Fruit fly (Drosophila melanogaster) whole organism, embryonic: ENCODE measurements around the gene RpL27A.

Experiments
- Aef1 ChIP-seq: fragments of 200-800 bp; sonication (Bioruptor generic); IDR thresholded peaks from 3 replicates; pipeline ENCODE4 v1.3.6; 2022; ENCODE audit warnings: missing biosample characterization, missing genetic modification characterization
- Bgb ChIP-seq: fragments of 200-800 bp; sonication (Bioruptor generic); IDR thresholded peaks from 2 replicates; pipeline ENCODE4 v1.3.6; 2022; ENCODE audit warnings: missing biosample characterization, missing genetic modification characterization; ENCODE audit not compliant: partially characterized antibody
- Bteb2 ChIP-seq: fragments of 200-800 bp; sonication (Bioruptor generic); optimal IDR thresholded peaks from 2 replicates; lab custom pipeline; 2016; ENCODE audit warnings: missing biosample characterization, missing genetic modification characterization
- CG10431 ChIP-seq: fragments of 200-800 bp; sonication (Bioruptor generic); optimal IDR thresholded peaks from 3 replicates; lab custom pipeline; 2018; ENCODE audit warnings: missing biosample characterization, mild to moderate bottlenecking, missing genetic modification characterization
- CG11695 ChIP-seq: fragments of 200-800 bp; sonication (Bioruptor generic); IDR thresholded peaks from 3 replicates; pipeline ENCODE4 v1.3.6; 2022; ENCODE audit warnings: missing biosample characterization, missing genetic modification characterization
- CG12104 ChIP-seq: fragments of 200-800 bp; sonication (Bioruptor generic); optimal IDR thresholded peaks from 3 replicates; lab custom pipeline; 2016; ENCODE audit warnings: missing biosample characterization, missing genetic modification characterization
- CG12219 ChIP-seq: fragments of 200-800 bp; sonication (Bioruptor generic); optimal IDR thresholded peaks from 3 replicates; lab custom pipeline; 2018; ENCODE audit warnings: missing biosample characterization, mild to moderate bottlenecking, missing genetic modification characterization
- CG13287 ChIP-seq: fragments of 200-800 bp; sonication (Bioruptor generic); IDR thresholded peaks from 2 replicates; pipeline ENCODE4 v1.3.6; 2022; ENCODE audit warnings: missing biosample characterization, missing genetic modification characterization; ENCODE audit not compliant: partially characterized antibody
- CG14710 ChIP-seq: fragments of 200-800 bp; sonication (Bioruptor generic); optimal IDR thresholded peaks from 3 replicates; lab custom pipeline; 2019; ENCODE audit warnings: missing biosample characterization, mild to moderate bottlenecking, missing genetic modification characterization, moderate library complexity
- CG15601 ChIP-seq: fragments of 200-800 bp; sonication (Bioruptor generic); optimal IDR thresholded peaks from 3 replicates; lab custom pipeline; 2019; ENCODE audit warnings: missing biosample characterization, mild to moderate bottlenecking, missing genetic modification characterization, moderate library complexity
- CG17385 ChIP-seq: fragments of 200-800 bp; sonication (Bioruptor generic); optimal IDR thresholded peaks from 3 replicates; lab custom pipeline; 2018; ENCODE audit warnings: missing biosample characterization, mild to moderate bottlenecking, missing genetic modification characterization
- CG17568 ChIP-seq: fragments of 200-800 bp; sonication (Bioruptor generic); optimal IDR thresholded peaks from 2 replicates; lab custom pipeline; 2018; ENCODE audit warnings: missing biosample characterization, mild to moderate bottlenecking, missing genetic modification characterization, moderate library complexity
- CG18262 ChIP-seq: fragments of 200-800 bp; optimal IDR thresholded peaks from 3 replicates; lab custom pipeline; 2019; ENCODE audit warnings: missing biosample characterization, mild to moderate bottlenecking, missing genetic modification characterization, moderate library complexity
- CG18599 ChIP-seq: fragments of 200-800 bp; sonication (Bioruptor generic); optimal IDR thresholded peaks from 3 replicates; lab custom pipeline; 2017; ENCODE audit warnings: missing biosample characterization, missing genetic modification characterization, mild to moderate bottlenecking, moderate library complexity, missing genetic modification reagents
- CG2116 ChIP-seq: fragments of 200-800 bp; sonication (Bioruptor generic); optimal IDR thresholded peaks from 3 replicates; lab custom pipeline; 2018; ENCODE audit warnings: missing biosample characterization, mild to moderate bottlenecking, missing genetic modification characterization
- CG2120 ChIP-seq: fragments of 200-800 bp; sonication (Bioruptor generic); optimal IDR thresholded peaks from 3 replicates; lab custom pipeline; 2016; ENCODE audit warnings: missing biosample characterization, missing genetic modification characterization
- CG2129 ChIP-seq: fragments of 200-800 bp; sonication (Bioruptor generic); IDR thresholded peaks from 2 replicates; pipeline ENCODE4 v1.3.6; 2022; ENCODE audit warnings: missing biosample characterization, missing genetic modification characterization; ENCODE audit not compliant: partially characterized antibody
- CG33213 ChIP-seq: fragments of 200-800 bp; sonication (Bioruptor generic); optimal IDR thresholded peaks from 3 replicates; lab custom pipeline; 2016; ENCODE audit warnings: missing biosample characterization, missing genetic modification characterization
- CG34224 ChIP-seq: fragments of 200-800 bp; sonication (Bioruptor generic); IDR thresholded peaks from 3 replicates; pipeline ENCODE4 v1.3.6; 2022; ENCODE audit warnings: missing biosample characterization, missing genetic modification characterization; ENCODE audit not compliant: partially characterized antibody
- CG34422 ChIP-seq: fragments of 200-800 bp; sonication (Bioruptor generic); IDR thresholded peaks from 3 replicates; pipeline ENCODE4 v1.3.6; 2022; ENCODE audit warnings: missing biosample characterization, missing genetic modification characterization
- CG6175 ChIP-seq: fragments of 200-800 bp; sonication (Bioruptor generic); IDR thresholded peaks from 3 replicates; pipeline ENCODE4 v1.3.6; 2022; ENCODE audit warnings: missing biosample characterization, missing genetic modification characterization
- CG8478 ChIP-seq: fragments of >200 bp; optimal IDR thresholded peaks from 2 replicates; lab custom pipeline; 2018
- CG9437 ChIP-seq: fragments of 200-800 bp; sonication (Bioruptor generic); optimal IDR thresholded peaks from 2 replicates; lab custom pipeline; 2018; ENCODE audit warnings: missing biosample characterization, mild to moderate bottlenecking, missing genetic modification characterization
- HLHmδ ChIP-seq: fragments of 200-800 bp; sonication (Bioruptor generic); optimal IDR thresholded peaks from 2 replicates; lab custom pipeline; 2018; ENCODE audit warnings: missing biosample characterization, mild to moderate bottlenecking, missing genetic modification characterization, moderate library complexity
- Lhr ChIP-seq: fragments of 200-800 bp; sonication (Bioruptor generic); optimal IDR thresholded peaks from 3 replicates; lab custom pipeline; 2017; ENCODE audit warnings: mild to moderate bottlenecking, missing biosample characterization, missing genetic modification reagents, missing genetic modification characterization
- Lpt ChIP-seq: fragments of >200 bp; optimal IDR thresholded peaks from 2 replicates; lab custom pipeline; 2018; ENCODE audit warnings: missing biosample characterization, missing genetic modification characterization
- Nf-YA ChIP-seq: fragments of 200-800 bp; sonication (Bioruptor generic); IDR thresholded peaks from 2 replicates; pipeline ENCODE4 v1.3.6; 2022; ENCODE audit warnings: missing biosample characterization, missing genetic modification characterization
- Nf-YC ChIP-seq: fragments of 200-800 bp; optimal IDR thresholded peaks from 3 replicates; lab custom pipeline; 2019; ENCODE audit warnings: missing biosample characterization, mild to moderate bottlenecking, missing genetic modification characterization, moderate library complexity
- NfI ChIP-seq: fragments of 200-800 bp; sonication (Bioruptor generic); optimal IDR thresholded peaks from 3 replicates; lab custom pipeline; 2018; ENCODE audit warnings: missing biosample characterization, mild to moderate bottlenecking, missing genetic modification characterization, moderate library complexity
- Oaz ChIP-seq: fragments of 200-800 bp; sonication (Bioruptor generic); IDR thresholded peaks from 2 replicates; pipeline ENCODE4 v1.3.6; 2022; ENCODE audit warnings: missing biosample characterization, missing genetic modification characterization
- Sry-δ ChIP-seq: fragments of 200-800 bp; sonication (Bioruptor generic); optimal IDR thresholded peaks from 2 replicates; lab custom pipeline; 2016; ENCODE audit warnings: missing biosample characterization, missing genetic modification characterization
- YL-1 ChIP-seq: fragments of 200-800 bp; sonication (Bioruptor generic); optimal IDR thresholded peaks from 3 replicates; lab custom pipeline; 2017; ENCODE audit warnings: missing biosample characterization, mild to moderate bottlenecking, missing genetic modification characterization
- ara ChIP-seq: fragments of 200-800 bp; sonication (Bioruptor generic); IDR thresholded peaks from 2 replicates; pipeline ENCODE4 v1.3.6; 2022; ENCODE audit warnings: missing biosample characterization, missing genetic modification characterization
- dm ChIP-seq: fragments of 200-800 bp; sonication (Bioruptor generic); optimal IDR thresholded peaks from 3 replicates; lab custom pipeline; 2016; ENCODE audit warnings: missing biosample characterization, missing genetic modification characterization
- emc ChIP-seq: fragments of 200-800 bp; sonication (Bioruptor generic); optimal IDR thresholded peaks from 2 replicates; lab custom pipeline; 2016; ENCODE audit warnings: missing biosample characterization, missing genetic modification characterization
- esg ChIP-seq: fragments of 200-800 bp; sonication (Bioruptor generic); conservative IDR thresholded peaks from 2 replicates; pipeline ENCODE4 v1.3.6; 2022; ENCODE audit warnings: missing biosample characterization, missing genetic modification characterization
- eyg ChIP-seq: fragments of 200-800 bp; sonication (Bioruptor generic); optimal IDR thresholded peaks from 3 replicates; lab custom pipeline; 2016; ENCODE audit warnings: missing biosample characterization, missing genetic modification characterization
- grau ChIP-seq: fragments of 200-800 bp; optimal IDR thresholded peaks from 3 replicates; lab custom pipeline; 2019; ENCODE audit warnings: missing biosample characterization, mild to moderate bottlenecking, missing genetic modification characterization, moderate library complexity
- her ChIP-seq: fragments of 200-800 bp; sonication (Bioruptor generic); optimal IDR thresholded peaks from 2 replicates; lab custom pipeline; 2016; ENCODE audit warnings: missing biosample characterization, missing genetic modification characterization
- kay ChIP-seq: fragments of 200-800 bp; sonication (Bioruptor generic); optimal IDR thresholded peaks from 2 replicates; lab custom pipeline; 2016; ENCODE audit warnings: missing biosample characterization, missing genetic modification characterization
- knrl ChIP-seq: fragments of 200-800 bp; sonication (Bioruptor generic); IDR thresholded peaks from 3 replicates; pipeline ENCODE4 v1.3.6; 2022; ENCODE audit warnings: missing biosample characterization, missing genetic modification characterization; ENCODE audit not compliant: partially characterized antibody
- mld ChIP-seq: fragments of 200-800 bp; sonication (Bioruptor generic); IDR thresholded peaks from 3 replicates; pipeline ENCODE4 v1.3.6; 2022; ENCODE audit warnings: missing biosample characterization, missing genetic modification characterization; ENCODE audit not compliant: partially characterized antibody
- pnt ChIP-seq: fragments of 200-800 bp; sonication (Bioruptor generic); optimal IDR thresholded peaks from 3 replicates; lab custom pipeline; 2016; ENCODE audit warnings: missing biosample characterization, missing genetic modification characterization
- sc ChIP-seq, 3 experiments: fragments of >200 bp in 2 of 3; fragments of 200-800 bp in 1 of 3; sonication (Bioruptor generic) in 1 of 3; optimal IDR thresholded peaks; 2 replicates in 2 of 3; 3 replicates in 1 of 3; lab custom pipeline; 2017; ENCODE audit warnings: mild to moderate bottlenecking in 1 of 3, missing biosample characterization in 1 of 3, missing genetic modification characterization in 1 of 3, missing genetic modification reagents in 1 of 3
- sd ChIP-seq: fragments of 200-800 bp; sonication (Bioruptor generic); optimal IDR thresholded peaks from 3 replicates; lab custom pipeline; 2018; ENCODE audit warnings: missing biosample characterization, mild to moderate bottlenecking, missing genetic modification characterization, moderate library complexity
- sens ChIP-seq: fragments of 200-800 bp; sonication (Bioruptor generic); peaks from one replicate; lab custom pipeline; 2016; ENCODE audit warnings: missing biosample characterization, missing genetic modification characterization
- sug ChIP-seq: fragments of 200-800 bp; optimal IDR thresholded peaks from 2 replicates; lab custom pipeline; 2019; ENCODE audit warnings: missing biosample characterization, mild to moderate bottlenecking, missing genetic modification characterization, moderate library complexity
- vnd ChIP-seq: fragments of 200-800 bp; sonication (Bioruptor generic); IDR thresholded peaks from 3 replicates; pipeline ENCODE4 v1.3.6; 2022; ENCODE audit warnings: missing biosample characterization, missing genetic modification characterization; ENCODE audit not compliant: partially characterized antibody
- wdn ChIP-seq: fragments of 200-800 bp; sonication (Bioruptor generic); IDR thresholded peaks from 2 replicates; pipeline ENCODE4 v1.3.6; 2022; ENCODE audit warnings: missing biosample characterization, missing genetic modification characterization
- zen ChIP-seq: fragments of 200-800 bp; sonication (Bioruptor generic); optimal IDR thresholded peaks from 3 replicates; lab custom pipeline; 2018; ENCODE audit warnings: missing biosample characterization, mild to moderate bottlenecking, missing genetic modification characterization, moderate library complexity
- zfh1 ChIP-seq: fragments of 200-800 bp; sonication (Bioruptor generic); IDR thresholded peaks from 3 replicates; pipeline ENCODE4 v1.3.6; 2022; ENCODE audit warnings: missing biosample characterization, missing genetic modification characterization

Gene RpL27A

DNA sequence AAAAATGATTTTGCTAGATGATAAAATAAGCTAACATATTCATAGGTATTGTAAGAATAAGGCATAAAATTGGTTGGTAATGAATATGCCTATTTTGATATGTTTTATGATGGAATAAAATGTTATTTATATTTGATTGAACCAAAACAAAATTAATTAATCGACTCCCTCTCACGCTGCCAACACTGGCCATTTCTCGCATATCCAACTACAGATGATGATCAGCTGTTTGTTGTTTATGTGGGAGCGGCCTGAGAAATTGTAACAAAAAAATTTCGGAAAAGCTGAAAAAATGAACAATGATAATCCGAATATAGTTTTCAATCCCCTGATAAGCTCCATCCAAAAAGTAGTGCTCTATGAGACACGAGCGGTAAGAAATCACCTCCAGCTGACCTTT lies 6.8 kb upstream of the RpL27A start, which contains the start of gene FIG4 (continued):
- TF ChIP-seq CG34224 (GFP tag; lab: Robert Waterston, UW): peak; percentile 87
- TF ChIP-seq esg: no peak
- no peak for TF ChIP-seq CG9437 (GFP tag; lab: Kevin White, UChicago)
- no peak for TF ChIP-seq Lhr (GFP tag; lab: Kevin White, UChicago)
- no peak for TF ChIP-seq CG8478 (lab: Kevin White, UChicago)
- TF ChIP-seq wdn: no peak
- no peak for TF ChIP-seq mld (GFP tag; lab: Robert Waterston, UW)
- no peak for TF ChIP-seq zfh1 (GFP tag; lab: Robert Waterston, UW)
- no peak for TF ChIP-seq CG10431 (GFP tag; lab: Kevin White, UChicago)
- no peak for TF ChIP-seq Bteb2 (GFP tag; lab: Kevin White, UChicago)
- TF ChIP-seq knrl (GFP tag; lab: Robert Waterston, UW): peak; percentile 42; the same call in 2 of the 3 replicates
- TF ChIP-seq CG12104 (GFP tag; lab: Kevin White, UChicago): no peak
- no peak for TF ChIP-seq YL-1 (GFP tag; lab: Kevin White, UChicago)
- TF ChIP-seq Oaz (GFP tag; lab: Robert Waterston, UW): no peak
- no peak for TF ChIP-seq ara
- no peak for TF ChIP-seq CG17385 (GFP tag; lab: Kevin White, UChicago)
- no peak for TF ChIP-seq CG17568
- no peak for TF ChIP-seq Lpt (GFP tag; lab: Kevin White, UChicago)
- no peak for TF ChIP-seq CG11695 (GFP tag; lab: Robert Waterston, UW)
- peak; percentile 1 for TF ChIP-seq CG2120 (GFP tag; lab: Kevin White, UChicago)
- TF ChIP-seq sd (tag; lab: Kevin White, UChicago): peak; percentile 68
- no peak for TF ChIP-seq CG18262 (tag; lab: Kevin White, UChicago)
- TF ChIP-seq eyg: no peak
- no peak for TF ChIP-seq Aef1 (GFP tag; lab: Robert Waterston, UW)
- no peak for TF ChIP-seq zen (tag; lab: Kevin White, UChicago)
- peak; percentile 10 for TF ChIP-seq grau (tag; lab: Kevin White, UChicago)
- TF ChIP-seq CG34422: peak; percentile 21; the same call in 1 of the 3 replicates
- TF ChIP-seq CG15601 (tag; lab: Kevin White, UChicago): no peak
- TF ChIP-seq CG2129: peak; percentile 82
- TF ChIP-seq CG13287 (GFP tag; lab: Robert Waterston, UW): peak; percentile 86
- TF ChIP-seq CG2116 (GFP tag; lab: Kevin White, UChicago): peak; percentile 13
- no peak for TF ChIP-seq CG12219
- TF ChIP-seq CG18599 (GFP tag; lab: Kevin White, UChicago): no peak
- no peak for TF ChIP-seq NfI (GFP tag; lab: Kevin White, UChicago)
- no peak for TF ChIP-seq sug (tag; lab: Kevin White, UChicago)
- TF ChIP-seq HLHmδ: no peak
- TF ChIP-seq Sry-δ (GFP tag; lab: Kevin White, UChicago): peak; percentile 36
- peak; percentile 33 for TF ChIP-seq CG14710 (tag; lab: Kevin White, UChicago)
- TF ChIP-seq sens (GFP tag; lab: Kevin White, UChicago): no peak
- TF ChIP-seq CG6175 (GFP tag; lab: Robert Waterston, UW): no peak
- no peak for TF ChIP-seq Nf-YA (GFP tag; lab: Robert Waterston, UW)
- 0 out of 3 replicates have a peak, but pooled peaks have one; percentile 23 for TF ChIP-seq vnd (GFP tag; lab: Robert Waterston, UW)
- no peak for TF ChIP-seq kay (GFP tag; lab: Kevin White, UChicago)
- TF ChIP-seq CG33213: no peak
- TF ChIP-seq Bgb (GFP tag; lab: Robert Waterston, UW): peak; percentile 52; the same call in 1 of the 2 replicates
- no peak for TF ChIP-seq her
- TF ChIP-seq Nf-YC (tag; lab: Kevin White, UChicago): no peak
- TF ChIP-seq sc (optimal IDR thresholded peaks at IDR 0.05; lab: Kevin White, UChicago): no peak
- no peak for TF ChIP-seq sc (GFP tag; optimal IDR thresholded peaks at IDR 0.05; lab: Kevin White, UChicago)
- no peak for TF ChIP-seq pnt (GFP tag; lab: Kevin White, UChicago)
- TF ChIP-seq emc (GFP tag; lab: Kevin White, UChicago): no peak
- no peak for TF ChIP-seq dm (GFP tag; lab: Kevin White, UChicago)
